Fruit fly (Drosophila melanogaster): ENCODE data around the gene Polr2M.
A peak's percentile ranks its signal among the peaks of the same experiment; 100 is the strongest.

Polr2M gene

dm6 chr3R:19264789-19265188 is 35.5 kb downstream of the Polr2M start (continued):
- TF ChIP-seq Gug (GFP tag; IDR thresholded peaks at IDR 0.05) (peak; percentile 58), Sox102F (GFP tag; optimal IDR thresholded peaks at IDR 0.05) (no peak), CG16779 (tag; optimal IDR thresholded peaks at IDR 0.05) (no peak), CG7368 (GFP tag; optimal IDR thresholded peaks at IDR 0.05) (no peak), CG3919 (GFP tag; optimal IDR thresholded peaks at IDR 0.05) (peak; percentile 31), CG10669 (GFP tag; optimal IDR thresholded peaks at IDR 0.05) (no peak), CG11294 (GFP tag; IDR thresholded peaks at IDR 0.05) (peak; percentile 35; the same call in 1 of the 2 replicates), acj6 (GFP tag; optimal IDR thresholded peaks at IDR 0.05) (no peak), CG3032 (tag; optimal IDR thresholded peaks at IDR 0.05) (no peak), CG6808 (GFP tag; optimal IDR thresholded peaks at IDR 0.05) (no peak), Sox15 (GFP tag; optimal IDR thresholded peaks at IDR 0.05) (no peak), CG6163 (GFP tag; IDR thresholded peaks at IDR 0.05) (peak; percentile 60; the same call in 2 of the 3 replicates), cyc (GFP tag; optimal IDR thresholded peaks at IDR 0.05) (no peak), topi (GFP tag; optimal IDR thresholded peaks at IDR 0.05) (no peak), CG9139 (GFP tag; optimal IDR thresholded peaks at IDR 0.05) (no peak), CG8632 (GFP tag; optimal IDR thresholded peaks at IDR 0.05) (no peak), CG6276 (GFP tag; optimal IDR thresholded peaks at IDR 0.05) (peak; percentile 74), Eip75B (GFP tag; optimal IDR thresholded peaks at IDR 0.05) (no peak), CG10631 (GFP tag; optimal IDR thresholded peaks at IDR 0.05) (peak; percentile 16), dsx (GFP tag; optimal IDR thresholded peaks at IDR 0.05; ENCODE audit: poor library complexity, severe bottlenecking) (no peak), CG34406 (GFP tag; optimal IDR thresholded peaks at IDR 0.05) (no peak)

dm6 chr3R:19271125-19271524 is 41.9 kb downstream of the Polr2M start:
- TF ChIP-seq pdm3 (GFP tag; optimal IDR thresholded peaks at IDR 0.05) (no peak), Sox15 (GFP tag; optimal IDR thresholded peaks at IDR 0.05) (no peak), Ets96B (tag; optimal IDR thresholded peaks at IDR 0.05) (no peak), Hr4 (GFP tag; optimal IDR thresholded peaks at IDR 0.05) (no peak), vri (GFP tag; optimal IDR thresholded peaks at IDR 0.05) (no peak), Eip78C (GFP tag) (no peak), Smox (GFP tag; optimal IDR thresholded peaks at IDR 0.05) (no peak), CG6854 (GFP tag; optimal IDR thresholded peaks at IDR 0.05) (no peak), Hr39 (GFP tag; optimal IDR thresholded peaks at IDR 0.05) (no peak), OdsH (GFP tag; optimal IDR thresholded peaks at IDR 0.05) (no peak), CG8119 (GFP tag; IDR thresholded peaks at IDR 0.05) (no peak), Sox102F (GFP tag; optimal IDR thresholded peaks at IDR 0.05) (no peak), CG9139 (GFP tag; optimal IDR thresholded peaks at IDR 0.05) (no peak), fkh (GFP tag; optimal IDR thresholded peaks at IDR 0.05) (no peak), CG11294 (GFP tag; IDR thresholded peaks at IDR 0.05) (no peak), Blimp-1 (GFP tag; optimal IDR thresholded peaks at IDR 0.05) (no peak), CG10631 (GFP tag; optimal IDR thresholded peaks at IDR 0.05) (no peak), CG6276 (GFP tag; optimal IDR thresholded peaks at IDR 0.05) (no peak), CG11762 (GFP tag; optimal IDR thresholded peaks at IDR 0.05; ENCODE audit: insufficient read depth) (no peak)

dm6 chr3R:19274028-19274427 is 44.8 kb downstream of the Polr2M start:
- no peak for TF ChIP-seq Hr39 (GFP tag; optimal IDR thresholded peaks at IDR 0.05)
- TF ChIP-seq CG11902 (GFP tag; optimal IDR thresholded peaks at IDR 0.05) = no peak
- peak; percentile 26 for TF ChIP-seq Smox (GFP tag; optimal IDR thresholded peaks at IDR 0.05)
- peak; percentile 25 for TF ChIP-seq Sox14 (GFP tag; optimal IDR thresholded peaks at IDR 0.05)
- 0 out of 3 replicates have a peak, but pooled peaks have one; percentile 57 for TF ChIP-seq CG6163 (GFP tag; IDR thresholded peaks at IDR 0.05)
- TF ChIP-seq CG8119 (GFP tag; IDR thresholded peaks at IDR 0.05) = peak; percentile 90
- no peak for TF ChIP-seq cyc (GFP tag; optimal IDR thresholded peaks at IDR 0.05)
- peak; percentile 13 for TF ChIP-seq CG7368 (GFP tag; optimal IDR thresholded peaks at IDR 0.05)
- TF ChIP-seq Hr4 (GFP tag; optimal IDR thresholded peaks at IDR 0.05) = peak; percentile 60
- no peak for TF ChIP-seq Sox15 (GFP tag; optimal IDR thresholded peaks at IDR 0.05)
- TF ChIP-seq Ets96B (tag; optimal IDR thresholded peaks at IDR 0.05) = peak; percentile 63
- TF ChIP-seq acj6 (GFP tag; optimal IDR thresholded peaks at IDR 0.05) = peak; percentile 59
- TF ChIP-seq CG10631 (GFP tag; optimal IDR thresholded peaks at IDR 0.05) = peak; percentile 75
- TF ChIP-seq CG1621 (tag; optimal IDR thresholded peaks at IDR 0.05) = peak; percentile 29
- TF ChIP-seq CG6808 (GFP tag; optimal IDR thresholded peaks at IDR 0.05) = peak; percentile 48
- TF ChIP-seq CG11762 (GFP tag; optimal IDR thresholded peaks at IDR 0.05; ENCODE audit: insufficient read depth) = peak; percentile 70
- peak; percentile 62 for TF ChIP-seq spab (GFP tag; optimal IDR thresholded peaks at IDR 0.05)
- TF ChIP-seq Hr38 (GFP tag; optimal IDR thresholded peaks at IDR 0.05) = no peak
- TF ChIP-seq achi (GFP tag; optimal IDR thresholded peaks at IDR 0.05) = peak; percentile 76
- TF ChIP-seq fd85E (GFP tag; optimal IDR thresholded peaks at IDR 0.05) = no peak
- no peak for TF ChIP-seq topi (GFP tag; optimal IDR thresholded peaks at IDR 0.05)
- TF ChIP-seq CG34406 (GFP tag; optimal IDR thresholded peaks at IDR 0.05) = peak; percentile 52
- TF ChIP-seq CG6854 (GFP tag; optimal IDR thresholded peaks at IDR 0.05) = no peak
- peak; percentile 32 for TF ChIP-seq esn (GFP tag; optimal IDR thresholded peaks at IDR 0.05)
- TF ChIP-seq Eip75B (GFP tag; optimal IDR thresholded peaks at IDR 0.05) = no peak
- TF ChIP-seq CG6276 (GFP tag; optimal IDR thresholded peaks at IDR 0.05) = peak; percentile 86
- no peak for TF ChIP-seq CG8319 (GFP tag; optimal IDR thresholded peaks at IDR 0.05)
- peak; percentile 42 for TF ChIP-seq CG6792 (GFP tag; optimal IDR thresholded peaks at IDR 0.05)
- peak; percentile 3 for TF ChIP-seq svp (GFP tag)
- TF ChIP-seq fd59A (GFP tag; optimal IDR thresholded peaks at IDR 0.05) = peak; percentile 51
